Fruit fly (Drosophila melanogaster): ENCODE measurements around the gene CG14968.

dm6 chr3L:3283264-3283663, 19.6 kb downstream of the CG14968 start:
- no peak for TF ChIP-seq CG8478 (optimal IDR thresholded peaks at IDR 0.05)
- no peak for TF ChIP-seq CTCF (optimal IDR thresholded peaks at IDR 0.05)

Measured in S2 (cell line).